Worm (Caenorhabditis elegans) whole organism, late embryonic: ENCODE data around the gene hpo-40.

Experiments
- hlh-30 ChIP-seq: sonication (generic microtip); optimal IDR thresholded peaks from 2 replicates; lab custom pipeline; 2017; ENCODE audit warnings: antibody characterized with exemption, missing genetic modification characterization, missing compliant biosample characterization; ENCODE audit not compliant: insufficient read depth
- lin-11 ChIP-seq: fragments of 200-800 bp; sonication (Bioruptor generic); optimal IDR thresholded peaks from 2 replicates; lab custom pipeline; 2018; ENCODE audit warnings: mild to moderate bottlenecking, missing genetic modification characterization, missing compliant biosample characterization
- nhr-11 ChIP-seq: fragments of 150-350 bp; optimal IDR thresholded peaks from 2 replicates; lab custom pipeline; 2014; ENCODE audit warnings: missing biosample characterization, missing genetic modification characterization
- sdc-2 ChIP-seq: sonication (generic microtip); optimal IDR thresholded peaks from 2 replicates; lab custom pipeline; 2016; ENCODE audit warnings: missing genotype, missing genetic modification characterization, missing compliant biosample characterization
- tbx-2 ChIP-seq: sonication (generic microtip); optimal IDR thresholded peaks from 2 replicates; lab custom pipeline; 2016; ENCODE audit warnings: missing genetic modification characterization, missing compliant biosample characterization
- unc-55 ChIP-seq: sonication (generic microtip); optimal IDR thresholded peaks from 2 replicates; lab custom pipeline; 2017; ENCODE audit warnings: missing biosample characterization, missing genetic modification reagents, missing genetic modification characterization
- ztf-16 ChIP-seq: sonication (generic microtip); optimal IDR thresholded peaks from 2 replicates; lab custom pipeline; 2017; ENCODE audit warnings: missing genetic modification characterization, missing compliant biosample characterization

DNA sequence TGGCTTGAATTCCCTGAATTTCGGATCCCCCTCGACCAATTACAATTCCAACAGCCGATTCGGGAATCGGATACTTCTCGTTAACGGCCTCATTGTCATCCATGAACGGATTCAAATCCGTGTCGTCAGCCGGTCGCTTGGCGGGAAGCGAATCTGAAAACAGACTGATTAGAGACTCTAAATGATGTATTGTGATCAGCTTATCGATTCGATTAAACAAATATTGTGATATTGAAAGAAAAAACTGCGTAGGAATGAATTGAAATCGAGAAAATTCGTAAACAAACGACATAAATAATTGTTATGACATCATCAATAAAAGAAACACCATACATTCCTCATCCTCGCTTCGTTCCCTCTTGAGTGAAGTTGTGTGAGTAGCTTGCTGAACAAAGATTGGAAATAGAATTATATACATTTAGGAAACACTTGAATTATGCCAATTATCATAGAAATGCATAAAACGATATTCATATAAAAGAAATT lies 25.3 kb downstream of the hpo-40 start:
- TF ChIP-seq ztf-16 (tag; lab: Kevin White, UChicago): no peak
- TF ChIP-seq nhr-11: no peak
- no peak for TF ChIP-seq tbx-2 (tag; lab: Kevin White, UChicago)
- no peak for TF ChIP-seq hlh-30 (tag; lab: Kevin White, UChicago)
- no peak for TF ChIP-seq sdc-2 (tag; lab: Kevin White, UChicago)
- TF ChIP-seq lin-11: no peak
- TF ChIP-seq unc-55 (GFP tag; lab: Kevin White, UChicago): no peak
